Worm (Caenorhabditis elegans) whole organism, L1 larva: ENCODE data around the gene cks-1.

Experiments
- C34B4.2 ChIP-seq: sonication (generic microtip); optimal IDR thresholded peaks from 2 replicates; lab custom pipeline; 2017; ENCODE audit warnings: mild to moderate bottlenecking, missing genetic modification characterization, missing compliant biosample characterization
- Y116A8C.19 ChIP-seq: sonication (generic microtip); optimal IDR thresholded peaks from 2 replicates; lab custom pipeline; 2016; ENCODE audit warnings: missing compliant biosample characterization, missing genetic modification characterization, borderline replicate concordance
- aha-1 ChIP-seq: fragments of 150-350 bp; optimal IDR thresholded peaks from 2 replicates; lab custom pipeline; 2014; ENCODE audit warnings: missing biosample characterization, missing genetic modification characterization
- alr-1 ChIP-seq: fragments of 200-800 bp; sonication (Bioruptor generic); optimal IDR thresholded peaks from 2 replicates; lab custom pipeline; 2018; ENCODE audit warnings: borderline replicate concordance, mild to moderate bottlenecking, missing genetic modification characterization, missing compliant biosample characterization
- ceh-90 ChIP-seq: sonication (generic microtip); optimal IDR thresholded peaks from 2 replicates; lab custom pipeline; 2016; ENCODE audit warnings: missing genetic modification characterization, missing compliant biosample characterization
- dsc-1 ChIP-seq: sonication (generic microtip); optimal IDR thresholded peaks from 2 replicates; lab custom pipeline; 2016; ENCODE audit warnings: mild to moderate bottlenecking, missing genetic modification characterization, missing compliant biosample characterization
- efl-1 ChIP-seq, 4 experiments: fragments of 150-350 bp; optimal IDR thresholded peaks in 3 of 4; peaks in 1 of 4; 1 replicate in 1 of 4; 2 replicates in 3 of 4; lab custom pipeline; 2014; ENCODE audit warnings: missing biosample characterization in 2 of 4, missing genetic modification characterization in 2 of 4, missing genetic modification reagents in 2 of 4
- elt-2 ChIP-seq: sonication (generic microtip); optimal IDR thresholded peaks from 2 replicates; lab custom pipeline; 2016; ENCODE audit warnings: missing genetic modification characterization, mild to moderate bottlenecking, inconsistent platforms, missing compliant biosample characterization, missing genetic modification reagents
- fkh-4 ChIP-seq: sonication (generic microtip); optimal IDR thresholded peaks from 2 replicates; lab custom pipeline; 2016; ENCODE audit warnings: missing compliant biosample characterization, missing genetic modification characterization, borderline replicate concordance
- fkh-8 ChIP-seq: sonication (generic microtip); optimal IDR thresholded peaks from 2 replicates; lab custom pipeline; 2016; ENCODE audit warnings: mild to moderate bottlenecking, missing genetic modification characterization, missing compliant biosample characterization
- hlh-4 ChIP-seq: sonication (generic microtip); optimal IDR thresholded peaks from 2 replicates; lab custom pipeline; 2016; ENCODE audit warnings: mild to moderate bottlenecking, missing genetic modification characterization, missing compliant biosample characterization
- hpl-2 ChIP-seq: fragments of 150-350 bp; optimal IDR thresholded peaks from 2 replicates; lab custom pipeline; 2014; ENCODE audit warnings: missing biosample characterization, missing genetic modification reagents, missing genetic modification characterization
- irx-1 ChIP-seq: sonication (generic microtip); optimal IDR thresholded peaks from 2 replicates; lab custom pipeline; 2016; ENCODE audit warnings: missing genetic modification characterization, missing compliant biosample characterization
- isw-1 ChIP-seq: fragments of 200-800 bp; sonication (Bioruptor generic); IDR thresholded peaks from 2 replicates; pipeline ENCODE4 v1.3.6; 2022; ENCODE audit warnings: missing genetic modification characterization, missing compliant biosample characterization
- jun-1 ChIP-seq: fragments of 150-350 bp; optimal IDR thresholded peaks from 2 replicates; lab custom pipeline; 2014; ENCODE audit warnings: missing biosample characterization, missing genetic modification reagents, missing genetic modification characterization
- lin-35 ChIP-seq, 2 experiments: fragments of 150-350 bp; optimal IDR thresholded peaks; 2 replicates each; lab custom pipeline; 2014; ENCODE audit warnings: missing biosample characterization in 2 of 2, missing genetic modification characterization in 2 of 2, missing genetic modification reagents in 2 of 2
- mdl-1 ChIP-seq, 2 experiments: fragments of 150-350 bp; optimal IDR thresholded peaks; 2 replicates each; lab custom pipeline; 2014 to 2017; ENCODE audit warnings: missing biosample characterization in 2 of 2, missing genetic modification characterization in 2 of 2, inconsistent platforms in 1 of 2
- mef-2 ChIP-seq: fragments of 150-350 bp; optimal IDR thresholded peaks from 2 replicates; lab custom pipeline; 2014; ENCODE audit warnings: missing biosample characterization, missing genetic modification characterization
- mep-1 ChIP-seq: fragments of 150-350 bp; optimal IDR thresholded peaks from 2 replicates; lab custom pipeline; 2014; ENCODE audit warnings: missing biosample characterization, missing genetic modification characterization
- nhr-20 ChIP-seq: sonication (generic microtip); optimal IDR thresholded peaks from 2 replicates; lab custom pipeline; 2016; ENCODE audit warnings: mild to moderate bottlenecking, missing genetic modification characterization, missing compliant biosample characterization
- nhr-71 ChIP-seq: sonication (generic microtip); optimal IDR thresholded peaks from 2 replicates; lab custom pipeline; 2016; ENCODE audit warnings: mild to moderate bottlenecking, missing genetic modification characterization, moderate library complexity, missing compliant biosample characterization
- nhr-90 ChIP-seq: sonication (generic microtip); optimal IDR thresholded peaks from 2 replicates; lab custom pipeline; 2016; ENCODE audit warnings: mild to moderate bottlenecking, missing genetic modification characterization, missing compliant biosample characterization; ENCODE audit not compliant: poor library complexity
- pax-3 ChIP-seq: fragments of 200-800 bp; sonication (Bioruptor generic); optimal IDR thresholded peaks from 2 replicates; lab custom pipeline; 2018; ENCODE audit warnings: mild to moderate bottlenecking, missing genetic modification characterization, moderate library complexity, missing compliant biosample characterization
- pqm-1 ChIP-seq: sonication (generic microtip); optimal IDR thresholded peaks from 3 replicates; lab custom pipeline; 2017; ENCODE audit warnings: missing biosample characterization, missing genetic modification characterization
- rnt-1 ChIP-seq: sonication (generic microtip); optimal IDR thresholded peaks from 2 replicates; lab custom pipeline; 2016; ENCODE audit warnings: mild to moderate bottlenecking, missing genetic modification characterization, moderate library complexity, missing compliant biosample characterization
- snu-23 ChIP-seq: sonication (generic microtip); optimal IDR thresholded peaks from 2 replicates; lab custom pipeline; 2016; ENCODE audit warnings: missing genetic modification characterization, missing compliant biosample characterization
- sox-4 ChIP-seq: sonication (generic microtip); optimal IDR thresholded peaks from 2 replicates; lab custom pipeline; 2016; ENCODE audit warnings: missing genetic modification characterization, missing compliant biosample characterization
- tlp-1 ChIP-seq: fragments of 150-350 bp; optimal IDR thresholded peaks from 2 replicates; lab custom pipeline; 2014; ENCODE audit warnings: missing biosample characterization, missing genetic modification characterization
- unc-62 ChIP-seq: fragments of 150-350 bp; optimal IDR thresholded peaks from 2 replicates; lab custom pipeline; 2014; ENCODE audit warnings: missing biosample characterization, missing genetic modification reagents, missing genetic modification characterization
- zag-1 ChIP-seq: fragments of 150-350 bp; optimal IDR thresholded peaks from 2 replicates; lab custom pipeline; 2014; ENCODE audit warnings: missing biosample characterization, missing genetic modification characterization
- zip-4 ChIP-seq: fragments of 200-800 bp; sonication (Bioruptor generic); optimal IDR thresholded peaks from 2 replicates; lab custom pipeline; 2018; ENCODE audit warnings: mild to moderate bottlenecking, missing genetic modification characterization, moderate library complexity, missing compliant biosample characterization

The cks-1 gene

DNA sequence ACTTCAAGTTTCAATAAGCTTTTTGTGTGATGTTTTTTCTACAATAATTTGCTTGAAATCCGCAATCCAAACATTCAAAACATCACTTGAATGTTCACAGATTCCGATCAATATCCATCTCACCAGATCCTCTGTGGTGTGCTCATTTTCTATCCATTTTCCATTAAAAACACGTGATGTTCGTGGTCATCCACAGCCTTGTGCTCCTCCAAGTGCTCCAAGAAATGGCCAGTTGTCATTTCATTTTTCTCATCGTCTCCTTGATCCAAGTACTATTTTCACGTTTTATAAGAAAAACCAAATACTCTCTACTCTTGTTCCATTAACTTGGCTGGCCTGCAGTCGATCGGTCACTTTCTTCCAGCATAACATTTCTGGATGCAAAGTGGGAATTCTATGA, 37.6 kb upstream of the cks-1 start (continued):
- TF ChIP-seq zip-4 (GFP tag; lab: Kevin White, UChicago): no peak
- TF ChIP-seq sox-4 (tag; lab: Kevin White, UChicago): no peak
- TF ChIP-seq pax-3 (tag; lab: Kevin White, UChicago): no peak
- TF ChIP-seq ceh-90 (tag; lab: Kevin White, UChicago): no peak
- TF ChIP-seq fkh-8 (tag; lab: Kevin White, UChicago): no peak
- TF ChIP-seq mdl-1 (tag; optimal IDR thresholded peaks at IDR 0.05; lab: Kevin White, UChicago): peak in 1 of 2 experiments; percentile 17
- TF ChIP-seq nhr-90: no peak
- no peak for TF ChIP-seq tlp-1

DNA sequence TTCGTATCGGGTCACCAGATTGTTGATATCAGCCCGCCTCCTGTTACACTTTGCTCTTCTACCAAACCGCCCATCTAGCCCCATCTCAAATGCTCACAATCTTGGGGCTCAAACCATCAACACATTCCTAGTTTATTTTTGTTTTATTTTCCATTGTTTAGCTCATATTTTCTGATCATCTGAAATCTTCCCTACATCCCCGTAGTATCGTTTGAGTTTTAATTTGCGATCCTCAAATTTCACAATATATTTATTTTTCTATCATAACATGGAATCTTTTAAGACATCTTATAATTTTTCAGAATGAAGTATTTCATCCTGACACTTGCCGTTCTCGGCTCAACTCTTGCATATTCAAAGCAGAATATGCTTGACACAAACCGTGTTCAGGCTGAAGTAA, 36.8 kb upstream of the cks-1 start, which contains the start of gene spp-10:
Gene spp-10, plus strand, starts transcription at position 301 of the 400 bp plus-strand sequence.
- TF ChIP-seq tlp-1 (no peak), rnt-1 (tag; lab: Kevin White, UChicago) (peak; percentile 49), fkh-4 (tag; lab: Kevin White, UChicago) (no peak), alr-1 (tag; lab: Kevin White, UChicago) (no peak)
- TF ChIP-seq, all 84 proteins: peak for 1

DNA sequence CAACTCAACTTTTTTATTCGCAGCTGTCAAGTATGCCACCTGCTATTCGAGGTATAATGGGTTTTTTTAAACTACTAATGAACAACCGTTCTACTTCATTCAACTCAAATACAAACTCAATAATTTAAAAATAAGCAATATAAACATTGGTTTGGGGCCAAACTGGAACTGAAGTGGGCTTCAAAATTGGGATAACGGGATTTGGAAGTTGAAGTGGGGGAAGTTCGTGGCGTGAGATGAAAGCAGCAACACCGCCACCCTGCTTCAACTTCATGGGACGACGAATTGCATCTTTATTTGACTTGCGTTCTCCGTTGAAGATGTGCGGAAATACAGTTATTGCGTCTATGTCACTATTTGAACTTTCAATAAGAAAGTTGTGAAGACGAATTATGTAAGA, 35.2 kb upstream of the cks-1 start:
- peak; percentile 6 for TF ChIP-seq nhr-71 (tag; lab: Kevin White, UChicago)
- TF ChIP-seq Y116A8C.19 (tag; lab: Kevin White, UChicago): no peak
- TF ChIP-seq hpl-2: no peak

DNA sequence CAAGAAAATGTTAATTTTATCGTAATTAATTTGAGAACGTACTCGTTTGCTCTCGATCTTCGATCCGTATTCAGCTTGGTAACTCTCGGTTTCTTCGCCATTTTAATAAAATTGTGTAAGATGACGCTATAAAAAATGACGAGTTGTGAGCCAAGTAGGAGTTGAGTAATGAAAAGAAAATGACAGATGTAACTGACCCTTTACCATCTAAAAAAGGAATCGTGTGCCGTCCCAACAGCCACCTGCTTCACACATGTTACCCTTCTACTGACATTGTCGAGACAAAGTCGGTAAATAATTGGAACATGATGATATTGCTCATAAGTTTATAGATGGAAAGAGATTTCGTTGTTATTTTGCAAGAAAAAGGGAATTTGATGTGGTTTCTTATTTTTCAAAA, 34.4 kb upstream of the cks-1 start, which contains the start of gene hlh-12:
Gene hlh-12, minus strand, starts transcription at position 101 of the 400 bp plus-strand sequence.
- no peak for TF ChIP-seq nhr-71 (tag; lab: Kevin White, UChicago)
- TF ChIP-seq efl-1 (optimal IDR thresholded peaks at IDR 0.05; lab: Kevin White, UChicago): no peak
- peak in 1 of 2 experiments; percentile 21 for TF ChIP-seq efl-1 (GFP tag; optimal IDR thresholded peaks at IDR 0.05 in 1 of 2; lab: Kevin White, UChicago)

DNA sequence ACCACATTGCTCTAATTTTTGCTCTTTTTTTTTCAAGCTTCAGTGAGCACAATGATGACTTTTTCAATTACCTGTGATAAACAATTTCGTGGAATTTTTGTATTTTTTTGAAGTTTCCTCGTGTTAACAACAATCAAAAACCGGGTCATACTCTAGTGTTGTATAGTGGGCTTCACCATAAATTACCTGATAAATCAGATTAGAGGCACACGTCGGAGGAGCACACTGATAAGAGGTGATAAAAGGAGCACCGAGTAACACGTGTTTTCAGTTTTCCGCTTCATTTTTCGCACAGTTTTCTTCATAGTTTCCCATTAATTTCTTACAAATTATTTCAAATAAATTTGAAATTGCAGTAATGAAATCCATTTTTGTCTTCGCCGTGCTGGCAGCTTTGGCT, 32.4 kb upstream of the cks-1 start, which contains the start of gene spp-8:
Gene spp-8, plus strand, starts transcription at position 357 of the 400 bp plus-strand sequence.
- TF ChIP-seq hlh-4 (no peak), jun-1 (tag; lab: Kevin White, UChicago) (no peak), mef-2 (tag; lab: Kevin White, UChicago) (no peak), rnt-1 (tag; lab: Kevin White, UChicago) (no peak), unc-62 (GFP tag; lab: Kevin White, UChicago) (no peak), elt-2 (tag; lab: Kevin White, UChicago) (peak; percentile 96), lin-35 (GFP tag; optimal IDR thresholded peaks at IDR 0.05; lab: Kevin White, UChicago) (peak in 1 of 2 experiments; percentile 45), aha-1 (tag; lab: Kevin White, UChicago) (no peak), irx-1 (tag; lab: Kevin White, UChicago) (no peak), zag-1 (no peak), efl-1 (optimal IDR thresholded peaks at IDR 0.05; lab: Kevin White, UChicago) (no peak), efl-1 (GFP tag; optimal IDR thresholded peaks at IDR 0.05 in 1 of 2; lab: Kevin White, UChicago) (peak in 1 of 2 experiments; percentile 45), C34B4.2 (tag; lab: Kevin White, UChicago) (no peak), mdl-1 (tag; optimal IDR thresholded peaks at IDR 0.05; lab: Kevin White, UChicago) (peak in 1 of 2 experiments; percentile 25), nhr-20 (tag; lab: Kevin White, UChicago) (peak; percentile 48), isw-1 (GFP tag; lab: Robert Waterston, UW) (no peak)

DNA sequence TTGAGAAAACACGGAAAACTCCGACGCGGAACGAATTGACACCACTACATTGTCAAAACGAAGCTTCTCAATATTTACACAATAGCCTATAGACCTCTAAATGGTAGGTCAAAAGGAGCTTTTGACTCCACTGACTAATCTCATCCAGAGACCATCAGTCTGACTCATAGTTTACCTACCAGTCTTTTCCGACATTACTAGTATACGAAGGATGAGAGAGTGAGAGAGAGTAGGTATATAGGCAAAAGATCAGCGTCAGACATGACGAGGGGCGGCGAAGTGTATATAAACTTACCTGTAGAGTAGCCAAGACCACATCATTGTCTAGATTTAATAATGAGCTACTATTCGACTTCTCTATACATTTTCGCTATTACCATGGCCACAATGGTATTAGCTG, 26.5 kb upstream of the cks-1 start, which contains the start of gene srlf-3:
Gene srlf-3, plus strand, starts transcription at position 301 of the 400 bp plus-strand sequence.
- TF ChIP-seq nhr-20 (tag; lab: Kevin White, UChicago) (no peak), snu-23 (no peak), pqm-1 (tag; lab: Kevin White, UChicago) (no peak), mep-1 (tag; lab: Kevin White, UChicago) (no peak), dsc-1 (tag; lab: Kevin White, UChicago) (no peak), mef-2 (tag; lab: Kevin White, UChicago) (no peak), elt-2 (tag; lab: Kevin White, UChicago) (no peak)
